Worm (Caenorhabditis elegans) whole organism, young adult: ENCODE data around the gene Y71H2AM.14.
A peak's percentile ranks its signal among the peaks of the same experiment; 100 is the strongest.

Source experiments
- B0019.2 ChIP-seq: fragments of 200-800 bp; sonication (Bioruptor generic); conservative IDR thresholded peaks from 2 replicates; pipeline ENCODE4 v1.3.6; 2022; ENCODE audit warnings: missing genetic modification reagents, missing genetic modification characterization, missing compliant biosample characterization
- D2030.7 ChIP-seq: fragments of 200-800 bp; sonication (Bioruptor generic); IDR thresholded peaks from 2 replicates; pipeline ENCODE4 v1.3.6; 2022; ENCODE audit warnings: missing genetic modification reagents, missing genetic modification characterization, missing compliant biosample characterization
- F10E7.11 ChIP-seq: sonication (generic microtip); optimal IDR thresholded peaks from 2 replicates; lab custom pipeline; 2017; ENCODE audit warnings: mild to moderate bottlenecking, missing genetic modification characterization, moderate library complexity, missing compliant biosample characterization
- F33H1.4 ChIP-seq: fragments of 200-800 bp; sonication (Bioruptor generic); IDR thresholded peaks from 2 replicates; pipeline ENCODE4 v1.3.6; 2022; ENCODE audit warnings: missing genetic modification reagents, missing genetic modification characterization, missing compliant biosample characterization
- F49E8.2 ChIP-seq: sonication (generic microtip); optimal IDR thresholded peaks from 3 replicates; lab custom pipeline; 2017; ENCODE audit warnings: missing genetic modification characterization, mild to moderate bottlenecking, missing compliant biosample characterization, antibody characterized with exemption, moderate library complexity; ENCODE audit not compliant: insufficient read depth
- K11D2.4 ChIP-seq: fragments of 200-800 bp; sonication (Bioruptor generic); IDR thresholded peaks from 2 replicates; pipeline ENCODE4 v1.3.6; 2022; ENCODE audit warnings: missing genetic modification reagents, missing genetic modification characterization, missing compliant biosample characterization
- T26A5.8 ChIP-seq: sonication (generic microtip); optimal IDR thresholded peaks from 2 replicates; lab custom pipeline; 2016; ENCODE audit warnings: missing genetic modification characterization, missing compliant biosample characterization
- Y53G8AR.9 ChIP-seq: fragments of 200-800 bp; sonication (Bioruptor generic); conservative IDR thresholded peaks from 2 replicates; pipeline ENCODE4 v1.3.6; 2022; ENCODE audit warnings: missing genetic modification reagents, missing genetic modification characterization, missing compliant biosample characterization
- akir-1 ChIP-seq: fragments of 200-800 bp; sonication (Bioruptor generic); optimal IDR thresholded peaks from 2 replicates; lab custom pipeline; 2018; ENCODE audit warnings: mild to moderate bottlenecking, missing genetic modification characterization, moderate library complexity, missing compliant biosample characterization
- aptf-3 ChIP-seq: fragments of 200-800 bp; sonication (Bioruptor generic); IDR thresholded peaks from 2 replicates; pipeline ENCODE4 v1.3.6; 2022; ENCODE audit warnings: missing genetic modification characterization, missing compliant biosample characterization
- atf-7 ChIP-seq: sonication (generic microtip); optimal IDR thresholded peaks from 2 replicates; lab custom pipeline; 2017; ENCODE audit warnings: mild to moderate bottlenecking, missing genetic modification characterization, missing compliant biosample characterization
- ceh-100 ChIP-seq: fragments of 200-800 bp; sonication (Bioruptor generic); IDR thresholded peaks from 2 replicates; pipeline ENCODE4 v1.3.6; 2022; ENCODE audit warnings: missing genetic modification reagents, missing genetic modification characterization, missing compliant biosample characterization
- ceh-91 ChIP-seq: fragments of 200-800 bp; sonication (Bioruptor generic); IDR thresholded peaks from 2 replicates; pipeline ENCODE4 v1.3.6; 2022; ENCODE audit warnings: missing genetic modification reagents, missing genetic modification characterization, missing compliant biosample characterization
- chd-7 ChIP-seq: sonication (generic microtip); optimal IDR thresholded peaks from 2 replicates; lab custom pipeline; 2016; ENCODE audit warnings: mild to moderate bottlenecking, missing genetic modification characterization, moderate library complexity, missing compliant biosample characterization
- dpff-1 ChIP-seq: sonication (generic microtip); optimal IDR thresholded peaks from 2 replicates; lab custom pipeline; 2017; ENCODE audit warnings: mild to moderate bottlenecking, missing genetic modification characterization, missing compliant biosample characterization
- efl-1 ChIP-seq: fragments of 150-350 bp; optimal IDR thresholded peaks from 2 replicates; lab custom pipeline; 2014; ENCODE audit warnings: missing biosample characterization, missing genetic modification reagents, missing genetic modification characterization
- ekl-4 ChIP-seq: fragments of 200-800 bp; sonication (Bioruptor generic); IDR thresholded peaks from 2 replicates; pipeline ENCODE4 v1.3.6; 2022; ENCODE audit warnings: missing genetic modification reagents, missing genetic modification characterization, missing compliant biosample characterization
- him-1 ChIP-seq: sonication (generic microtip); optimal IDR thresholded peaks from 2 replicates; lab custom pipeline; 2016; ENCODE audit warnings: missing genotype, missing genetic modification reagents, missing genetic modification characterization, missing compliant biosample characterization
- hlh-12 ChIP-seq: sonication (generic microtip); optimal IDR thresholded peaks from 2 replicates; lab custom pipeline; 2016; ENCODE audit warnings: missing genetic modification characterization, missing compliant biosample characterization
- let-607 ChIP-seq, 2 experiments: fragments of 200-800 bp in 1 of 2; sonication (Bioruptor generic) in 1 of 2; sonication (generic microtip) in 1 of 2; optimal IDR thresholded peaks; 2 replicates each; lab custom pipeline; 2016 to 2018; ENCODE audit warnings: mild to moderate bottlenecking in 2 of 2, missing compliant biosample characterization in 2 of 2, missing genetic modification characterization in 2 of 2, moderate library complexity in 2 of 2, missing genotype in 1 of 2
- lin-54 ChIP-seq: fragments of 200-800 bp; sonication (Bioruptor generic); optimal IDR thresholded peaks from 2 replicates; lab custom pipeline; 2018; ENCODE audit warnings: mild to moderate bottlenecking, missing genetic modification characterization, missing compliant biosample characterization
- lsl-1 ChIP-seq: fragments of 200-800 bp; sonication (Bioruptor generic); optimal IDR thresholded peaks from 2 replicates; lab custom pipeline; 2018; ENCODE audit warnings: mild to moderate bottlenecking, missing genetic modification characterization, moderate library complexity, missing compliant biosample characterization
- madf-3 ChIP-seq: fragments of 200-800 bp; sonication (Bioruptor generic); IDR thresholded peaks from 2 replicates; pipeline ENCODE4 v1.3.6; 2022; ENCODE audit warnings: missing genetic modification reagents, missing genetic modification characterization, missing compliant biosample characterization
- madf-6 ChIP-seq: fragments of 200-800 bp; sonication (Bioruptor generic); IDR thresholded peaks from 2 replicates; pipeline ENCODE4 v1.3.6; 2022; ENCODE audit warnings: missing genetic modification reagents, missing genetic modification characterization, missing compliant biosample characterization
- mel-28 ChIP-seq: sonication (generic microtip); optimal IDR thresholded peaks from 2 replicates; lab custom pipeline; 2016; ENCODE audit warnings: borderline replicate concordance, mild to moderate bottlenecking, missing genetic modification characterization, missing compliant biosample characterization
- mes-4 ChIP-seq: sonication (generic microtip); optimal IDR thresholded peaks from 2 replicates; lab custom pipeline; 2016; ENCODE audit warnings: missing genotype, missing genetic modification characterization, missing compliant biosample characterization
- nfya-1 ChIP-seq: sonication (generic microtip); optimal IDR thresholded peaks from 2 replicates; lab custom pipeline; 2017; ENCODE audit warnings: antibody characterized with exemption, missing compliant biosample characterization, missing genetic modification characterization, borderline replicate concordance; ENCODE audit not compliant: insufficient read depth
- nfya-2 ChIP-seq: fragments of 200-800 bp; sonication (Bioruptor generic); IDR thresholded peaks from 2 replicates; pipeline ENCODE4 v1.3.6; 2022; ENCODE audit warnings: missing genetic modification reagents, missing genetic modification characterization, missing compliant biosample characterization
- nfyb-1 ChIP-seq: fragments of 200-800 bp; sonication (Bioruptor generic); IDR thresholded peaks from 2 replicates; pipeline ENCODE4 v1.3.6; 2022; ENCODE audit warnings: missing genetic modification reagents, missing genetic modification characterization, missing compliant biosample characterization
- sea-2 ChIP-seq: fragments of 200-800 bp; sonication (Bioruptor generic); IDR thresholded peaks from 2 replicates; pipeline ENCODE4 v1.3.6; 2022; ENCODE audit warnings: missing genetic modification characterization, missing compliant biosample characterization
- snpc-1.3 ChIP-seq: sonication (generic microtip); optimal IDR thresholded peaks from 2 replicates; lab custom pipeline; 2017; ENCODE audit warnings: missing genetic modification characterization, mild to moderate bottlenecking, missing compliant biosample characterization, antibody characterized with exemption, moderate library complexity, missing genotype, missing genetic modification reagents; ENCODE audit not compliant: insufficient read depth
- somi-1 ChIP-seq: fragments of 200-800 bp; sonication (Bioruptor generic); optimal IDR thresholded peaks from 2 replicates; lab custom pipeline; 2018; ENCODE audit warnings: mild to moderate bottlenecking, missing genetic modification characterization, missing compliant biosample characterization
- xnd-1 ChIP-seq: sonication (generic microtip); optimal IDR thresholded peaks from 2 replicates; lab custom pipeline; 2016; ENCODE audit warnings: missing genotype, missing genetic modification reagents, missing genetic modification characterization, missing compliant biosample characterization
- zfh-2 ChIP-seq: fragments of 200-800 bp; sonication (Bioruptor generic); conservative IDR thresholded peaks from 2 replicates; pipeline ENCODE4 v1.3.6; 2022; ENCODE audit warnings: missing genetic modification reagents, missing genetic modification characterization, missing compliant biosample characterization
- ztf-18 ChIP-seq: sonication (generic microtip); optimal IDR thresholded peaks from 2 replicates; lab custom pipeline; 2016; ENCODE audit warnings: missing genotype, mild to moderate bottlenecking, missing genetic modification characterization, missing compliant biosample characterization
- ztf-25 ChIP-seq: fragments of 200-800 bp; sonication (Bioruptor generic); IDR thresholded peaks from 2 replicates; pipeline ENCODE4 v1.3.6; 2022; ENCODE audit warnings: missing genetic modification reagents, missing genetic modification characterization, missing compliant biosample characterization
- ztf-3 ChIP-seq: fragments of 200-800 bp; sonication (Bioruptor generic); optimal IDR thresholded peaks from 2 replicates; lab custom pipeline; 2018; ENCODE audit warnings: mild to moderate bottlenecking, missing genetic modification characterization, missing compliant biosample characterization

Y71H2AM.14 gene

DNA sequence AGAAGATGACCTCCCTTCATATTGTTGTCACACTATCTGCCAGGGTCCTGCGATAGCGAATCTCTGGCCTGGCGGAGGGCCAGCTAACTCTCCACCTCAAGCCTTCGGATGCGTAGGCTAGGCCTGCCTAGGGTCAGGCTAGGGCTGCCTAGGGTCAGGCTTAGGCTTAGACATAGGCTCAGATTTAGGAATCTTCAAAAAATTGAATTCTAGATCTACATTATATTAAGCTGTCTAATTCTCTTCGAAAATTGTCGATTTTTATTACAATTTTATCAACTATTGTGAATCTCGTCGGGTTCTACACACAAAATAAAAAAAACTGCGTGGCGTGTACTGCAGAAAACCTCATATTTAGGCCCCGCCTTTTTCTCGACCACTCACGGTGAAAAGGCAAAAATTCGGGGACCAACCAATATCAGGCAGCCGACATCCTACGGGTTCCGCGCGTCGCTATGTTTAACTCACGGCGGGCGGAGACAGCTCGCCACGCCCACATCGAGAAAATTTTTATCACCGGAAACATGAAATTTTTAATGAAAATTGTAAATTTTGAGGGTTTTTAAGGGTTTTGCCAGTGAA, 49.1 kb upstream of the Y71H2AM.14 start (continued):
- TF ChIP-seq somi-1 (GFP tag; lab: Kevin White, UChicago) = no peak
- no peak for TF ChIP-seq K11D2.4 (GFP tag; lab: Robert Waterston, UW)
- TF ChIP-seq F49E8.2 (tag; lab: Kevin White, UChicago) = no peak
- no peak for TF ChIP-seq dpff-1 (tag; lab: Kevin White, UChicago)
- no peak for TF ChIP-seq mel-28 (tag; lab: Kevin White, UChicago)
- TF ChIP-seq Y53G8AR.9 = no peak
- peak; percentile 40 for TF ChIP-seq lsl-1
- TF ChIP-seq T26A5.8 (tag; lab: Kevin White, UChicago) = no peak
- peak; percentile 55 for TF ChIP-seq madf-6
- no peak for TF ChIP-seq ceh-100 (GFP tag; lab: Robert Waterston, UW)
- no peak for TF ChIP-seq nfya-2 (GFP tag; lab: Robert Waterston, UW)
- no peak for TF ChIP-seq F10E7.11 (tag; lab: Kevin White, UChicago)
- no peak for TF ChIP-seq madf-3 (GFP tag; lab: Robert Waterston, UW)
- no peak for TF ChIP-seq lin-54 (GFP tag; lab: Kevin White, UChicago)
- no peak for TF ChIP-seq efl-1 (GFP tag; lab: Kevin White, UChicago)
- TF ChIP-seq akir-1 (GFP tag; lab: Kevin White, UChicago) = no peak
- no peak for TF ChIP-seq hlh-12
- TF ChIP-seq ztf-18 (tag; lab: Kevin White, UChicago) = no peak
- no peak for TF ChIP-seq atf-7
- no peak for TF ChIP-seq ztf-25 (GFP tag; lab: Robert Waterston, UW)
- TF ChIP-seq nfya-1 = no peak
- no peak for TF ChIP-seq him-1 (tag; lab: Kevin White, UChicago)
- TF ChIP-seq let-607 (tag; optimal IDR thresholded peaks at IDR 0.05; lab: Kevin White, UChicago) = no peak
- no peak for TF ChIP-seq F33H1.4
- no peak for TF ChIP-seq ztf-3
- TF ChIP-seq D2030.7 (GFP tag; lab: Robert Waterston, UW) = peak; percentile 57
- TF ChIP-seq ekl-4 (GFP tag; lab: Robert Waterston, UW) = peak; percentile 50; the same call in 1 of the 2 replicates
- no peak for TF ChIP-seq sea-2 (GFP tag; lab: Robert Waterston, UW)
- TF ChIP-seq aptf-3 (GFP tag; lab: Robert Waterston, UW) = no peak
- no peak for TF ChIP-seq mes-4
- TF ChIP-seq B0019.2 = no peak
- TF ChIP-seq xnd-1 = peak; percentile 26
- no peak for TF ChIP-seq snpc-1.3 (tag; lab: Kevin White, UChicago)
- TF ChIP-seq chd-7 (tag; lab: Kevin White, UChicago) = no peak
- TF ChIP-seq ceh-91 (GFP tag; lab: Robert Waterston, UW) = no peak

DNA sequence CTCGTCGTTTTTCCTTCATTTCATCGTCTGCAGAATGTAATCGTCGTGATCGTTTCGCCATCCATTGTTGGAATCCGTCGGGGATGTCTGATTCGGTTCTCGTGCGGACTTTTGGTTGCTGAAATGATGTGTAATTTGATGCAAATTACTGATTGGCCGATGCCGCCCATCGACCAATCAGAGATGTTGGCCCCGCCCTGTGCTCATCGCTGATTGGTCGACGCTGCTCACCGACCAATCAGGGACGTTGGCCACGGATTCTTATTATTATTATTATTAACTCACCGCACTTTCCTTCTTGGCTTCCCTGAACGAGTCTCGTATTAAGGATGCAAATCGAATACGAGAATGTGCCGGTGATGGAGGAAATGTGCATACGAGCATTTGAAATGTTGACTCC, 47.6 kb upstream of the Y71H2AM.14 start:
- TF ChIP-seq zfh-2 = 0 out of 2 replicates have a peak, but pooled peaks have one; percentile 9
- TF ChIP-seq nfyb-1 = 0 out of 2 replicates have a peak, but pooled peaks have one; percentile 13
- no peak for TF ChIP-seq sea-2 (GFP tag; lab: Robert Waterston, UW)
